Worm (Caenorhabditis elegans) whole organism, L1 larva: ENCODE measurements around the gene col-96.
A peak's percentile ranks its signal among the peaks of the same experiment; 100 is the strongest.

Source experiments
- C16A3.4 ChIP-seq: fragments of 150-350 bp; optimal IDR thresholded peaks from 2 replicates; lab custom pipeline; 2014; ENCODE audit warnings: missing biosample characterization, missing genetic modification characterization
- C34B4.2 ChIP-seq: sonication (generic microtip); optimal IDR thresholded peaks from 2 replicates; lab custom pipeline; 2017; ENCODE audit warnings: mild to moderate bottlenecking, missing genetic modification characterization, missing compliant biosample characterization
- aha-1 ChIP-seq: fragments of 150-350 bp; optimal IDR thresholded peaks from 2 replicates; lab custom pipeline; 2014; ENCODE audit warnings: missing biosample characterization, missing genetic modification characterization
- alr-1 ChIP-seq: fragments of 200-800 bp; sonication (Bioruptor generic); optimal IDR thresholded peaks from 2 replicates; lab custom pipeline; 2018; ENCODE audit warnings: borderline replicate concordance, mild to moderate bottlenecking, missing genetic modification characterization, missing compliant biosample characterization
- blmp-1 ChIP-seq: fragments of 150-350 bp; optimal IDR thresholded peaks from 2 replicates; lab custom pipeline; 2014; ENCODE audit warnings: missing biosample characterization, missing genetic modification characterization
- ceh-88 ChIP-seq: fragments of 200-800 bp; sonication (Bioruptor generic); IDR thresholded peaks from 2 replicates; pipeline ENCODE4 v1.3.6; 2022; ENCODE audit warnings: missing genetic modification characterization, missing compliant biosample characterization
- ceh-90 ChIP-seq: sonication (generic microtip); optimal IDR thresholded peaks from 2 replicates; lab custom pipeline; 2016; ENCODE audit warnings: missing genetic modification characterization, missing compliant biosample characterization
- efl-1 ChIP-seq, 4 experiments: fragments of 150-350 bp; optimal IDR thresholded peaks in 3 of 4; peaks in 1 of 4; 1 replicate in 1 of 4; 2 replicates in 3 of 4; lab custom pipeline; 2014; ENCODE audit warnings: missing biosample characterization in 2 of 4, missing genetic modification characterization in 2 of 4, missing genetic modification reagents in 2 of 4
- efl-3 ChIP-seq: fragments of 200-800 bp; sonication (Bioruptor generic); optimal IDR thresholded peaks from 2 replicates; lab custom pipeline; 2018; ENCODE audit warnings: mild to moderate bottlenecking, missing genetic modification characterization, missing compliant biosample characterization
- egl-13 ChIP-seq: sonication (generic microtip); optimal IDR thresholded peaks from 2 replicates; lab custom pipeline; 2016; ENCODE audit warnings: missing genotype, missing genetic modification reagents, missing genetic modification characterization, missing compliant biosample characterization
- egl-27 ChIP-seq, 2 experiments: fragments of 150-350 bp in 1 of 2; sonication (generic microtip); optimal IDR thresholded peaks; 3 replicates each; lab custom pipeline; 2017 to 2018; ENCODE audit warnings: missing biosample characterization in 2 of 2, missing genetic modification characterization in 2 of 2, missing genetic modification reagents in 2 of 2
- elt-2 ChIP-seq: sonication (generic microtip); optimal IDR thresholded peaks from 2 replicates; lab custom pipeline; 2016; ENCODE audit warnings: missing genetic modification characterization, mild to moderate bottlenecking, inconsistent platforms, missing compliant biosample characterization, missing genetic modification reagents
- elt-3 ChIP-seq, 6 experiments: fragments of 150-350 bp in 1 of 6; sonication (generic microtip); optimal IDR thresholded peaks; 2 replicates each; lab custom pipeline; 2017 to 2018; ENCODE audit warnings: missing biosample characterization in 6 of 6, missing genetic modification characterization in 6 of 6, inconsistent platforms in 1 of 6
- fkh-10 ChIP-seq: sonication (generic microtip); optimal IDR thresholded peaks from 2 replicates; lab custom pipeline; 2017; ENCODE audit warnings: missing biosample characterization, missing genetic modification reagents, missing genetic modification characterization
- fkh-4 ChIP-seq: sonication (generic microtip); optimal IDR thresholded peaks from 2 replicates; lab custom pipeline; 2016; ENCODE audit warnings: missing compliant biosample characterization, missing genetic modification characterization, borderline replicate concordance
- fkh-8 ChIP-seq: sonication (generic microtip); optimal IDR thresholded peaks from 2 replicates; lab custom pipeline; 2016; ENCODE audit warnings: mild to moderate bottlenecking, missing genetic modification characterization, missing compliant biosample characterization
- irx-1 ChIP-seq: sonication (generic microtip); optimal IDR thresholded peaks from 2 replicates; lab custom pipeline; 2016; ENCODE audit warnings: missing genetic modification characterization, missing compliant biosample characterization
- lin-14 ChIP-seq: fragments of 200-800 bp; sonication (Bioruptor generic); optimal IDR thresholded peaks from 2 replicates; lab custom pipeline; 2018; ENCODE audit warnings: mild to moderate bottlenecking, missing genetic modification characterization, moderate library complexity, missing compliant biosample characterization
- lin-35 ChIP-seq, 2 experiments: fragments of 150-350 bp; optimal IDR thresholded peaks; 2 replicates each; lab custom pipeline; 2014; ENCODE audit warnings: missing biosample characterization in 2 of 2, missing genetic modification characterization in 2 of 2, missing genetic modification reagents in 2 of 2
- lin-39 ChIP-seq: fragments of 150-350 bp; optimal IDR thresholded peaks from 2 replicates; lab custom pipeline; 2014; ENCODE audit warnings: missing biosample characterization, missing genetic modification reagents, missing genetic modification characterization
- lir-3 ChIP-seq: sonication (generic microtip); optimal IDR thresholded peaks from 2 replicates; lab custom pipeline; 2016; ENCODE audit warnings: mild to moderate bottlenecking, missing genetic modification characterization, moderate library complexity, missing compliant biosample characterization; ENCODE audit not compliant: poor library complexity
- lsy-2 ChIP-seq, 2 experiments: fragments of 150-350 bp; optimal IDR thresholded peaks; 2 replicates each; lab custom pipeline; 2014; ENCODE audit warnings: missing biosample characterization in 2 of 2, missing genetic modification characterization in 2 of 2
- mdl-1 ChIP-seq, 2 experiments: fragments of 150-350 bp; optimal IDR thresholded peaks; 2 replicates each; lab custom pipeline; 2014 to 2017; ENCODE audit warnings: missing biosample characterization in 2 of 2, missing genetic modification characterization in 2 of 2, inconsistent platforms in 1 of 2
- mep-1 ChIP-seq: fragments of 150-350 bp; optimal IDR thresholded peaks from 2 replicates; lab custom pipeline; 2014; ENCODE audit warnings: missing biosample characterization, missing genetic modification characterization
- nhr-12 ChIP-seq: sonication (generic microtip); optimal IDR thresholded peaks from 2 replicates; lab custom pipeline; 2017; ENCODE audit warnings: missing biosample characterization, missing genetic modification characterization
- nhr-28 ChIP-seq: fragments of 150-350 bp; optimal IDR thresholded peaks from 2 replicates; lab custom pipeline; 2014; ENCODE audit warnings: missing biosample characterization, missing genetic modification characterization
- nhr-47 ChIP-seq: sonication (generic microtip); optimal IDR thresholded peaks from 2 replicates; lab custom pipeline; 2016; ENCODE audit warnings: mild to moderate bottlenecking, missing genetic modification characterization, moderate library complexity, missing compliant biosample characterization
- nhr-85 ChIP-seq: sonication (generic microtip); peaks from one replicate; lab custom pipeline; 2016; ENCODE audit warnings: missing genetic modification characterization, inconsistent platforms, missing compliant biosample characterization
- nhr-90 ChIP-seq: sonication (generic microtip); optimal IDR thresholded peaks from 2 replicates; lab custom pipeline; 2016; ENCODE audit warnings: mild to moderate bottlenecking, missing genetic modification characterization, missing compliant biosample characterization; ENCODE audit not compliant: poor library complexity
- rnt-1 ChIP-seq: sonication (generic microtip); optimal IDR thresholded peaks from 2 replicates; lab custom pipeline; 2016; ENCODE audit warnings: mild to moderate bottlenecking, missing genetic modification characterization, moderate library complexity, missing compliant biosample characterization
- snpc-4 ChIP-seq: fragments of 150-350 bp; optimal IDR thresholded peaks from 2 replicates; lab custom pipeline; 2014; ENCODE audit warnings: missing biosample characterization, missing genetic modification characterization
- snu-23 ChIP-seq: sonication (generic microtip); optimal IDR thresholded peaks from 2 replicates; lab custom pipeline; 2016; ENCODE audit warnings: missing genetic modification characterization, missing compliant biosample characterization
- sptf-1 ChIP-seq: fragments of 150-350 bp; optimal IDR thresholded peaks from 2 replicates; lab custom pipeline; 2014; ENCODE audit warnings: missing biosample characterization, missing genetic modification characterization
- sup-37 ChIP-seq: fragments of 200-800 bp; sonication (Bioruptor generic); optimal IDR thresholded peaks from 2 replicates; lab custom pipeline; 2018; ENCODE audit warnings: mild to moderate bottlenecking, missing genetic modification characterization, missing compliant biosample characterization
- swsn-7 ChIP-seq: sonication (generic microtip); optimal IDR thresholded peaks from 2 replicates; lab custom pipeline; 2016; ENCODE audit warnings: missing genetic modification characterization, missing compliant biosample characterization
- xbp-1 ChIP-seq: sonication (generic microtip); optimal IDR thresholded peaks from 2 replicates; lab custom pipeline; 2016; ENCODE audit warnings: missing genetic modification characterization, missing compliant biosample characterization
- zag-1 ChIP-seq: fragments of 150-350 bp; optimal IDR thresholded peaks from 2 replicates; lab custom pipeline; 2014; ENCODE audit warnings: missing biosample characterization, missing genetic modification characterization
- ztf-11 ChIP-seq, 2 experiments: sonication (generic microtip); optimal IDR thresholded peaks; 2 replicates each; lab custom pipeline; 2016 to 2017; ENCODE audit warnings: missing genetic modification characterization in 2 of 2, missing biosample characterization in 1 of 2, missing compliant biosample characterization in 1 of 2

Gene col-96

ce11 chrIII:11730850-11731249 lies 24.3 kb upstream of the col-96 start:
- TF ChIP-seq ceh-90 (tag; lab: Kevin White, UChicago), result no peak
- no peak for TF ChIP-seq sup-37 (GFP tag; lab: Kevin White, UChicago)
- no peak for TF ChIP-seq irx-1 (tag; lab: Kevin White, UChicago)
- TF ChIP-seq elt-2 (tag; lab: Kevin White, UChicago), result no peak
- no peak for TF ChIP-seq efl-1 (optimal IDR thresholded peaks at IDR 0.05; lab: Kevin White, UChicago)
- TF ChIP-seq efl-1 (GFP tag; optimal IDR thresholded peaks at IDR 0.05 in 1 of 2; lab: Kevin White, UChicago), result peak in 1 of 2 experiments; percentile 65
- no peak for TF ChIP-seq sptf-1 (tag; lab: Kevin White, UChicago)
- TF ChIP-seq C16A3.4 (tag; lab: Kevin White, UChicago), result no peak
- no peak for TF ChIP-seq nhr-47 (tag; lab: Kevin White, UChicago)

- TF ChIP-seq nhr-85 (tag; lab: Kevin White, UChicago) (no peak), nhr-12 (tag; lab: Kevin White, UChicago) (no peak), ceh-90 (tag; lab: Kevin White, UChicago) (no peak), aha-1 (tag; lab: Kevin White, UChicago) (no peak), snu-23 (GFP tag; lab: Kevin White, UChicago) (no peak), lin-39 (tag; lab: Kevin White, UChicago) (no peak), lsy-2 (tag; optimal IDR thresholded peaks at IDR 0.05; lab: Kevin White, UChicago) (no peak), fkh-8 (tag; lab: Kevin White, UChicago) (no peak), lin-35 (GFP tag; optimal IDR thresholded peaks at IDR 0.05; lab: Kevin White, UChicago) (no peak), ztf-11 (tag; optimal IDR thresholded peaks at IDR 0.05; lab: Kevin White, UChicago) (no peak), lir-3 (tag; lab: Kevin White, UChicago) (no peak), rnt-1 (tag; lab: Kevin White, UChicago) (no peak)
Observed at ce11 chrIII:11730312-11730711, 23.7 kb upstream of the col-96 start, which contains the start of gene Y41C4A.18. TSS of gene Y41C4A.18 (plus strand) at chrIII:11730612.

- TF ChIP-seq elt-3 (tag; optimal IDR thresholded peaks at IDR 0.05; lab: Kevin White, UChicago) (peak in 5 of 6 experiments; percentile 41 to 96 (median 91)), mep-1 (no peak), swsn-7 (tag; lab: Kevin White, UChicago) (no peak), ceh-88 (GFP tag; lab: Robert Waterston, UW) (no peak), fkh-10 (GFP tag; lab: Kevin White, UChicago) (no peak), xbp-1 (tag; lab: Kevin White, UChicago) (no peak), blmp-1 (tag; lab: Kevin White, UChicago) (peak; percentile 30), elt-2 (tag; lab: Kevin White, UChicago) (peak; percentile 44), egl-27 (tag; optimal IDR thresholded peaks at IDR 0.05; lab: Kevin White, UChicago) (no peak)
Observed at ce11 chrIII:11727010-11727409, 20.4 kb upstream of the col-96 start.

ce11 chrIII:11726590-11726989 lies 20.0 kb upstream of the col-96 start, which contains the start of gene Y41C4A.12:
TSS of gene Y41C4A.12 (minus strand) at chrIII:11726690.
- TF ChIP-seq C34B4.2 (tag; lab: Kevin White, UChicago) (no peak), lin-14 (GFP tag; lab: Kevin White, UChicago) (no peak), alr-1 (tag; lab: Kevin White, UChicago) (no peak), efl-3 (no peak), snpc-4 (tag; lab: Kevin White, UChicago) (no peak), egl-27 (tag; optimal IDR thresholded peaks at IDR 0.05; lab: Kevin White, UChicago) (no peak), nhr-90 (tag; lab: Kevin White, UChicago) (no peak), snu-23 (GFP tag; lab: Kevin White, UChicago) (no peak), lir-3 (tag; lab: Kevin White, UChicago) (no peak), nhr-47 (tag; lab: Kevin White, UChicago) (no peak), mdl-1 (tag; optimal IDR thresholded peaks at IDR 0.05; lab: Kevin White, UChicago) (no peak), ceh-90 (tag; lab: Kevin White, UChicago) (no peak), efl-1 (optimal IDR thresholded peaks at IDR 0.05; lab: Kevin White, UChicago) (no peak), efl-1 (GFP tag; optimal IDR thresholded peaks at IDR 0.05 in 1 of 2; lab: Kevin White, UChicago) (no peak), aha-1 (tag; lab: Kevin White, UChicago) (no peak), rnt-1 (tag; lab: Kevin White, UChicago) (no peak), fkh-4 (tag; lab: Kevin White, UChicago) (no peak), zag-1 (no peak), nhr-28 (no peak), egl-13 (tag; lab: Kevin White, UChicago) (no peak)
